In the genomic region with DNA sequence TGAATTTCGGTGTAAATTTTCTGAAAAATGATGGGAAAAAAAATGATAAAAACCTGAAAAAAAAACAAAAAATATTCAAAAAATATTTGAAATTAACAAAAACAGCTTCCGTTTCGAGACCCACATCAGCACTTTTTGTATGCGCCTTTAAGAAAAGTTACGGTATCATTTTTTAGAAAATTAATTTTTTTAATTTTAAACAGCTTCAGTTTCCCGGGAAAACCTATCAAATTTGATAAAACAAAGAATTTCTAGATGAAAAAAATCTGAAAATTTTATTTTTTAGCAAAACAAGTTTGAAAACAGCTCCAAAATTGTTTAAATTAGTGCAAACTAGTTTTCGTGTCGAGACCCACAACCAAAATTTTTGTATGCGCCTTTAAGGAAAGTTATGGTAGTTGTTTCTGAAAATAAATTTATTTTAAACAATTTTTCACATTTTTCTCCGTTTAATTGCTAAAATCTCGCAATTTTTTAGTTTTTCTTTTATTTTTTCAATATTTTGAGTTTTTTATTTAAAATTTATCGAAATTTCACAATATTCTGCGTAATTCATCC, we compare ENCODE assay signal across 2 worm cellular contexts.
TF ChIP-seq lines count a peak whose summit lies in the region.

No protein-coding gene starts in this region.

TF ChIP-seq in whole organism, L4 larva, 104 proteins besides CTCF, POLR2A, EP300 and RAD21:
- TF ChIP-seq ceh-20 (GFP tag; IDR thresholded peaks at IDR 0.05; lab: Robert Waterston, UW) (no peak), vab-7 (GFP tag; IDR thresholded peaks at IDR 0.05; lab: Robert Waterston, UW) (no peak), nhr-10 (tag; optimal IDR thresholded peaks at IDR 0.05; lab: Kevin White, UChicago) (no peak), cey-2 (tag; optimal IDR thresholded peaks at IDR 0.05; lab: Kevin White, UChicago; ENCODE audit: borderline replicate concordance, insufficient read depth) (no peak), mdl-1 (tag; optimal IDR thresholded peaks at IDR 0.05; lab: Kevin White, UChicago) (no peak), lsy-2 (tag; optimal IDR thresholded peaks at IDR 0.05; lab: Kevin White, UChicago) (peak in 1 of 2 experiments; percentile 47), duxl-1 (tag; optimal IDR thresholded peaks at IDR 0.05; lab: Kevin White, UChicago; ENCODE audit: poor library complexity) (no peak), egl-27 (tag; optimal IDR thresholded peaks at IDR 0.05; lab: Kevin White, UChicago) (no peak), dmd-9 (GFP tag; IDR thresholded peaks at IDR 0.05; lab: Robert Waterston, UW) (no peak), skn-1 (tag; optimal IDR thresholded peaks at IDR 0.05; lab: Kevin White, UChicago) (no peak), mdt-29 (GFP tag; IDR thresholded peaks at IDR 0.05; lab: Robert Waterston, UW) (no peak), dpl-1 (GFP tag; optimal IDR thresholded peaks at IDR 0.05; lab: Kevin White, UChicago) (no peak), nhr-11 (tag; optimal IDR thresholded peaks at IDR 0.05; lab: Kevin White, UChicago) (no peak), unc-130 (GFP tag; optimal IDR thresholded peaks at IDR 0.05; lab: Kevin White, UChicago) (peak; percentile 13), F49E8.2 (tag; optimal IDR thresholded peaks at IDR 0.05; lab: Kevin White, UChicago; ENCODE audit: borderline replicate concordance) (peak; percentile 75), pha-4 (GFP tag; IDR thresholded peaks at IDR 0.05; lab: Robert Waterston, UW) (no peak), pha-4 (tag; optimal IDR thresholded peaks at IDR 0.05; lab: Kevin White, UChicago) (no peak), nhr-237 (tag; optimal IDR thresholded peaks at IDR 0.05; lab: Kevin White, UChicago) (no peak), Y75B8A.6 (GFP tag; IDR thresholded peaks at IDR 0.05; lab: Robert Waterston, UW) (no peak), snpc-1.2 (GFP tag; IDR thresholded peaks at IDR 0.05; lab: Robert Waterston, UW) (0 out of 2 replicates have a peak, but pooled peaks have one; percentile 12), nhr-111 (GFP tag; optimal IDR thresholded peaks at IDR 0.05; lab: Kevin White, UChicago) (no peak), fkh-10 (GFP tag; optimal IDR thresholded peaks at IDR 0.05; lab: Kevin White, UChicago) (no peak)
TF ChIP-seq in whole organism, L4 larva: peak in this region for 4.

TF ChIP-seq in whole organism, young adult, 124 proteins besides CTCF, POLR2A, EP300 and RAD21:
- TF ChIP-seq Y53G8AR.9 (GFP tag; conservative IDR thresholded peaks at IDR 0.05; lab: Robert Waterston, UW): no peak
- no peak for TF ChIP-seq snpc-4 (GFP tag; optimal IDR thresholded peaks at IDR 0.05; lab: Kevin White, UChicago)
- TF ChIP-seq snpc-4 (tag; optimal IDR thresholded peaks at IDR 0.05; lab: Kevin White, UChicago): peak in 1 of 4 experiments; percentile 16
- TF ChIP-seq efl-1 (GFP tag; optimal IDR thresholded peaks at IDR 0.05; lab: Kevin White, UChicago): peak; percentile 29
- TF ChIP-seq ztf-3 (GFP tag; optimal IDR thresholded peaks at IDR 0.05; lab: Kevin White, UChicago): no peak
- peak; percentile 98 for TF ChIP-seq lsl-1 (GFP tag; optimal IDR thresholded peaks at IDR 0.05; lab: Kevin White, UChicago)
- peak; percentile 77 for TF ChIP-seq lin-54 (GFP tag; optimal IDR thresholded peaks at IDR 0.05; lab: Kevin White, UChicago)
- peak; percentile 2 for TF ChIP-seq dpl-1 (GFP tag; optimal IDR thresholded peaks at IDR 0.05; lab: Kevin White, UChicago)
- peak; percentile 70 for TF ChIP-seq D2030.7 (GFP tag; IDR thresholded peaks at IDR 0.05; lab: Robert Waterston, UW)
- peak; percentile 96 for TF ChIP-seq xnd-1 (tag; optimal IDR thresholded peaks at IDR 0.05; lab: Kevin White, UChicago)
- TF ChIP-seq madf-6 (GFP tag; IDR thresholded peaks at IDR 0.05; lab: Robert Waterston, UW): peak; percentile 85
- no peak for TF ChIP-seq lin-26 (GFP tag; IDR thresholded peaks at IDR 0.05; lab: Robert Waterston, UW)
- TF ChIP-seq snpc-3.4 (tag; optimal IDR thresholded peaks at IDR 0.05; lab: Kevin White, UChicago): peak; percentile 5
- TF ChIP-seq madf-8 (GFP tag; conservative IDR thresholded peaks at IDR 0.05; lab: Robert Waterston, UW): peak; percentile 64
- no peak for TF ChIP-seq nhr-90 (tag; optimal IDR thresholded peaks at IDR 0.05; lab: Kevin White, UChicago)
- peak; percentile 92 for TF ChIP-seq F33H1.4 (GFP tag; IDR thresholded peaks at IDR 0.05; lab: Robert Waterston, UW)
- TF ChIP-seq ceh-91 (GFP tag; IDR thresholded peaks at IDR 0.05; lab: Robert Waterston, UW): peak; percentile 45
- TF ChIP-seq unc-130 (GFP tag; optimal IDR thresholded peaks at IDR 0.05; lab: Kevin White, UChicago): peak; percentile 65
- no peak for TF ChIP-seq ets-4 (GFP tag; optimal IDR thresholded peaks at IDR 0.05; lab: Kevin White, UChicago)

Comparison
In these comparisons a context has a peak if more than half of its experiments do, and no peak if none do; other contexts are left out.
1. Of the 7 proteins assayed by ChIP-seq in both whole organism, young adult and whole organism, L4 larva: peak only in whole organism, young adult: dpl-1; only in whole organism, L4 larva: F49E8.2; in both: unc-130; in neither: 3; mixed calls (peak in some experiments, not most) for 1.